Worm (Caenorhabditis elegans) whole organism, L1 larva: ENCODE data around the gene semi-1.

ENCODE experiments used
- mdl-1 ChIP-seq, 2 experiments: fragments of 150-350 bp; optimal IDR thresholded peaks; 2 replicates each; lab custom pipeline; 2014 to 2017; ENCODE audit warnings: missing biosample characterization in 2 of 2, missing genetic modification characterization in 2 of 2, inconsistent platforms in 1 of 2
- nhr-77 ChIP-seq: fragments of 150-350 bp; optimal IDR thresholded peaks from 2 replicates; lab custom pipeline; 2014; ENCODE audit warnings: missing biosample characterization, missing genetic modification characterization
- sptf-1 ChIP-seq: fragments of 150-350 bp; optimal IDR thresholded peaks from 2 replicates; lab custom pipeline; 2014; ENCODE audit warnings: missing biosample characterization, missing genetic modification characterization
- zip-4 ChIP-seq: fragments of 200-800 bp; sonication (Bioruptor generic); optimal IDR thresholded peaks from 2 replicates; lab custom pipeline; 2018; ENCODE audit warnings: mild to moderate bottlenecking, missing genetic modification characterization, moderate library complexity, missing compliant biosample characterization

The semi-1 gene

ce11 chrV:13462974-13463373 is 52.0 kb downstream of the semi-1 start, which contains the start of gene frm-10 (continued):
- TF ChIP-seq nhr-77 (tag; lab: Kevin White, UChicago) (peak; percentile 44), sptf-1 (no peak), zip-4 (GFP tag; lab: Kevin White, UChicago) (peak; percentile 96), mdl-1 (tag; optimal IDR thresholded peaks at IDR 0.05; lab: Kevin White, UChicago) (peak in 1 of 2 experiments; percentile 84)
- TF ChIP-seq, all 84 proteins: peak for 40
